Worm (Caenorhabditis elegans) whole organism, young adult: ENCODE measurements around the gene C49C3.4.

Experiments
- F23B12.7 ChIP-seq: sonication (generic microtip); optimal IDR thresholded peaks from 2 replicates; lab custom pipeline; 2017; ENCODE audit warnings: missing genetic modification characterization, mild to moderate bottlenecking, missing compliant biosample characterization, antibody characterized with exemption, moderate library complexity; ENCODE audit not compliant: insufficient read depth
- lsl-1 ChIP-seq: fragments of 200-800 bp; sonication (Bioruptor generic); optimal IDR thresholded peaks from 2 replicates; lab custom pipeline; 2018; ENCODE audit warnings: mild to moderate bottlenecking, missing genetic modification characterization, moderate library complexity, missing compliant biosample characterization
- nhr-90 ChIP-seq: sonication (generic microtip); optimal IDR thresholded peaks from 2 replicates; lab custom pipeline; 2016; ENCODE audit warnings: missing genotype, mild to moderate bottlenecking, missing genetic modification characterization, missing compliant biosample characterization

ce11 chrIV:17367294-17367693 is 46.7 kb downstream of the C49C3.4 start, which contains the start of gene zipt-17:
- no peak for TF ChIP-seq F23B12.7 (tag; lab: Kevin White, UChicago)
- no peak for TF ChIP-seq lsl-1 (GFP tag; lab: Kevin White, UChicago)
- TF ChIP-seq nhr-90 (tag; lab: Kevin White, UChicago) = no peak
